Worm (Caenorhabditis elegans): ENCODE data around the gene F22E5.12.
"Not testable (repeated sequence)": the region's sequence is repeated elsewhere in the genome, so short reads cannot be mapped to it uniquely, and the experiment has no call there.

Gene F22E5.12

DNA sequence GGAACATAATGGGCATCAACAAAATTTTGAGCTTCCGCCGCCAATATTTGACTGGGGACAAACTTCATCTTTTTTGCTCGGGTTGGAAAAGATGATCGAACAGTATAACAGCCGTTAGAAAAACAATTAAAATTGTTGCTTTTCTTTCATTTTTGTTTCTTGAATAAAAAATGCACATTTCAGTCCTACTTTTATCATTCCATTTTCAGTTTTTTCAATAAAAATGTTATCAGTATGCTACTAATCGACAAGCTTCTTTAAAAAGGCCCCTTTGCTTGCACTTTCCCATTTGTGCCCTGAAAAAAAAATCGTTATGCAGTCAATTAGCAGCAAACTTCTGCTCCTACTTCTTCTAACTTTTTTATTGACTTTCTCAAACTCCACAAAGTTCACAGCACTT lies 4.9 kb downstream of the F22E5.12 start, which contains the start of gene F22E5.7:
F22E5.7 (plus strand) TSS at position 301 of the 400 bp plus-strand sequence.
- TF ChIP-seq hmg-1.2 (GFP tag; IDR thresholded peaks at IDR 0.05) (no peak), hsf-1 (GFP tag; IDR thresholded peaks at IDR 0.05) (no peak), ceh-58 (GFP tag; IDR thresholded peaks at IDR 0.05) (no peak), T26A5.8 (tag; optimal IDR thresholded peaks at IDR 0.05) (no peak), F55B11.4 (tag; optimal IDR thresholded peaks at IDR 0.05; ENCODE audit: borderline replicate concordance, insufficient read depth) (no peak), ceh-40 (GFP tag; IDR thresholded peaks at IDR 0.05) (no peak), B0261.1 (tag; optimal IDR thresholded peaks at IDR 0.05) (no peak), akir-1 (GFP tag; optimal IDR thresholded peaks at IDR 0.05) (no peak), nhr-27 (tag; optimal IDR thresholded peaks at IDR 0.05) (no peak), dox-1 (GFP tag; IDR thresholded peaks at IDR 0.05) (no peak), lin-40 (tag; optimal IDR thresholded peaks at IDR 0.05) (no peak), athp-1 (tag; optimal IDR thresholded peaks at IDR 0.05) (no peak)

ce11 chrII:2640982-2641381 lies 5.7 kb downstream of the F22E5.12 start, which contains the start of gene F22E5.23:
Gene F22E5.23, plus strand, starts transcription at chrII:2641282.
- TF ChIP-seq ama-1 (optimal IDR thresholded peaks at IDR 0.05) (no peak), ama-1 (GFP tag; optimal IDR thresholded peaks at IDR 0.05) (no peak), hrde-1 (tag; optimal IDR thresholded peaks at IDR 0.05; ENCODE audit: borderline replicate concordance) (no peak), sea-2 (GFP tag; IDR thresholded peaks at IDR 0.05) (no peak), madf-10 (tag; optimal IDR thresholded peaks at IDR 0.05) (no peak), attf-6 (GFP tag; IDR thresholded peaks at IDR 0.05) (no peak), let-607 (tag; optimal IDR thresholded peaks at IDR 0.05) (no peak), B0336.3 (GFP tag; IDR thresholded peaks at IDR 0.05) (no peak), B0019.2 (GFP tag; conservative IDR thresholded peaks at IDR 0.05) (no peak), repo-1 (tag; optimal IDR thresholded peaks at IDR 0.05) (no peak), rcor-1 (GFP tag; IDR thresholded peaks at IDR 0.05) (no peak), ztf-25 (GFP tag; IDR thresholded peaks at IDR 0.05) (no peak), dox-1 (GFP tag; IDR thresholded peaks at IDR 0.05) (no peak), Y79H2A.3 (GFP tag; conservative IDR thresholded peaks at IDR 0.05) (no peak), attf-5 (GFP tag; optimal IDR thresholded peaks at IDR 0.05) (no peak), somi-1 (GFP tag; optimal IDR thresholded peaks at IDR 0.05) (no peak), tbx-9 (tag; optimal IDR thresholded peaks at IDR 0.05; ENCODE audit: borderline replicate concordance) (no peak), snpc-1.1 (tag; optimal IDR thresholded peaks at IDR 0.05; ENCODE audit: insufficient read depth) (no peak), F39B2.1 (GFP tag; IDR thresholded peaks at IDR 0.05) (no peak), nhr-27 (tag; optimal IDR thresholded peaks at IDR 0.05) (no peak), Y53G8AR.9 (GFP tag; conservative IDR thresholded peaks at IDR 0.05) (no peak)

- TF ChIP-seq egl-18 (GFP tag; IDR thresholded peaks at IDR 0.05); ztf-22 (GFP tag; optimal IDR thresholded peaks at IDR 0.05); mes-4 (tag; optimal IDR thresholded peaks at IDR 0.05): not testable (repeated sequence)
Observed at ce11 chrII:2639401-2640088, 7.1 kb downstream of the F22E5.12 start, which contains the start of gene F22E5.8. Gene F22E5.8, plus strand, starts transcription at chrII:2640038.

- TF ChIP-seq lin-54 (GFP tag; optimal IDR thresholded peaks at IDR 0.05) = peak; percentile 50
- TF ChIP-seq snpc-1.3 (tag; optimal IDR thresholded peaks at IDR 0.05; ENCODE audit: insufficient read depth) = no peak
- TF ChIP-seq F22D6.2 (tag; optimal IDR thresholded peaks at IDR 0.05) = no peak
- no peak for TF ChIP-seq ztf-6 (GFP tag; IDR thresholded peaks at IDR 0.05)
- no peak for TF ChIP-seq ztf-28 (GFP tag; IDR thresholded peaks at IDR 0.05)
- peak; percentile 85 for TF ChIP-seq mcd-1 (GFP tag; IDR thresholded peaks at IDR 0.05)
- TF ChIP-seq ZK185.1 (tag; optimal IDR thresholded peaks at IDR 0.05; ENCODE audit: poor library complexity, severe bottlenecking) = no peak
- peak; percentile 30 for TF ChIP-seq efl-1 (GFP tag; optimal IDR thresholded peaks at IDR 0.05)
- TF ChIP-seq dpl-1 (GFP tag; optimal IDR thresholded peaks at IDR 0.05) = peak; percentile 54
Observed at ce11 chrII:2638062-2638461, 8.6 kb downstream of the F22E5.12 start, which contains the start of gene F22E5.9. Gene F22E5.9, plus strand, starts transcription at chrII:2638388.

All from whole organism, young adult.